Worm (Caenorhabditis elegans) whole organism, L3 larva: ENCODE results near the gene hst-3.1.

Source experiments
- ceh-9 ChIP-seq: sonication (generic microtip); optimal IDR thresholded peaks from 2 replicates; lab custom pipeline; 2018; ENCODE audit warnings: missing biosample characterization, missing genetic modification characterization
- eor-1 ChIP-seq, 2 experiments: fragments of 150-350 bp; optimal IDR thresholded peaks; 2 replicates each; lab custom pipeline; 2014 to 2018; ENCODE audit warnings: missing biosample characterization in 2 of 2, missing genetic modification characterization in 2 of 2

- no peak for TF ChIP-seq ceh-9 (tag; lab: Kevin White, UChicago)
- no peak for TF ChIP-seq eor-1 (tag; optimal IDR thresholded peaks at IDR 0.05; lab: Kevin White, UChicago)
Observed at ce11 chrII:6139484-6139883, 29.6 kb downstream of the hst-3.1 start.
